Fruit fly (Drosophila melanogaster) whole organism, embryonic: ENCODE data around the gene CG10730.

Experiments
- Ada2b ChIP-seq: fragments of 200-800 bp; sonication (Bioruptor generic); IDR thresholded peaks from 2 replicates; pipeline ENCODE4 v1.3.6; 2022; ENCODE audit warnings: missing biosample characterization, missing genetic modification characterization
- Atf6 ChIP-seq: fragments of 200-800 bp; sonication (Bioruptor generic); IDR thresholded peaks from 2 replicates; pipeline ENCODE4 v1.3.6; 2022; ENCODE audit warnings: missing biosample characterization, missing genetic modification characterization
- BEAF-32 ChIP-seq: fragments of 200-800 bp; sonication (Bioruptor generic); optimal IDR thresholded peaks from 3 replicates; lab custom pipeline; 2017; ENCODE audit warnings: missing biosample characterization, missing genetic modification characterization, mild to moderate bottlenecking, moderate library complexity, missing genetic modification reagents
- Bdp1 ChIP-seq: fragments of 200-800 bp; sonication (Bioruptor generic); optimal IDR thresholded peaks from 3 replicates; lab custom pipeline; 2016; ENCODE audit warnings: missing biosample characterization, missing genetic modification characterization
- CG11093 ChIP-seq: fragments of 200-800 bp; sonication (Bioruptor generic); IDR thresholded peaks from 3 replicates; pipeline ENCODE4 v1.3.6; 2022; ENCODE audit warnings: missing biosample characterization, missing genetic modification characterization
- CG11247 ChIP-seq: fragments of 200-800 bp; sonication (Bioruptor generic); IDR thresholded peaks from 2 replicates; pipeline ENCODE4 v1.3.6; 2022; ENCODE audit warnings: missing biosample characterization, missing genetic modification characterization
- CG11398 ChIP-seq: fragments of 200-800 bp; sonication (Bioruptor generic); optimal IDR thresholded peaks from 2 replicates; lab custom pipeline; 2016; ENCODE audit warnings: missing biosample characterization, missing genetic modification characterization
- CG12104 ChIP-seq: fragments of 200-800 bp; sonication (Bioruptor generic); optimal IDR thresholded peaks from 3 replicates; lab custom pipeline; 2016; ENCODE audit warnings: missing biosample characterization, missing genetic modification characterization
- CG13894 ChIP-seq: fragments of 200-800 bp; sonication (Bioruptor generic); optimal IDR thresholded peaks from 3 replicates; lab custom pipeline; 2018; ENCODE audit warnings: missing biosample characterization, mild to moderate bottlenecking, missing genetic modification characterization, moderate library complexity
- CG14014 ChIP-seq: fragments of 200-800 bp; sonication (Bioruptor generic); IDR thresholded peaks from 2 replicates; pipeline ENCODE4 v1.3.6; 2022; ENCODE audit warnings: missing biosample characterization, missing genetic modification characterization
- CG1602 ChIP-seq: fragments of 200-800 bp; sonication (Bioruptor generic); optimal IDR thresholded peaks from 3 replicates; lab custom pipeline; 2016; ENCODE audit warnings: missing biosample characterization, missing genetic modification characterization
- CG16813 ChIP-seq: fragments of 200-800 bp; sonication (Bioruptor generic); IDR thresholded peaks from 3 replicates; pipeline ENCODE4 v1.3.6; 2022; ENCODE audit warnings: missing biosample characterization, missing genetic modification characterization; ENCODE audit not compliant: partially characterized antibody
- CG16815 ChIP-seq: fragments of 200-800 bp; sonication (Bioruptor generic); optimal IDR thresholded peaks from 3 replicates; lab custom pipeline; 2017; ENCODE audit warnings: missing biosample characterization, mild to moderate bottlenecking, missing genetic modification characterization
- CG5953 ChIP-seq: fragments of 200-800 bp; sonication (Bioruptor generic); IDR thresholded peaks from 2 replicates; pipeline ENCODE4 v1.3.6; 2022; ENCODE audit warnings: missing biosample characterization, missing genetic modification characterization
- CG7839 ChIP-seq: fragments of 200-800 bp; sonication (Bioruptor generic); optimal IDR thresholded peaks from 3 replicates; lab custom pipeline; 2018; ENCODE audit warnings: missing biosample characterization, mild to moderate bottlenecking, missing genetic modification characterization, moderate library complexity
- CG9609 ChIP-seq: fragments of 200-800 bp; sonication (Bioruptor generic); optimal IDR thresholded peaks from 3 replicates; lab custom pipeline; 2016; ENCODE audit warnings: missing biosample characterization, missing genetic modification characterization
- CG9932 ChIP-seq: fragments of 200-800 bp; sonication (Bioruptor generic); IDR thresholded peaks from 2 replicates; pipeline ENCODE4 v1.3.6; 2022; ENCODE audit warnings: missing biosample characterization, missing genetic modification characterization
- Chrac-16 ChIP-seq: fragments of 200-800 bp; sonication (Bioruptor generic); optimal IDR thresholded peaks from 3 replicates; lab custom pipeline; 2016; ENCODE audit warnings: missing biosample characterization, missing genetic modification characterization
- D19B ChIP-seq: fragments of 200-800 bp; sonication (Bioruptor generic); optimal IDR thresholded peaks from 2 replicates; lab custom pipeline; 2017; ENCODE audit warnings: missing biosample characterization, mild to moderate bottlenecking, missing genetic modification characterization
- Dref ChIP-seq: fragments of 200-800 bp; sonication (Bioruptor generic); IDR thresholded peaks from 2 replicates; pipeline ENCODE4 v1.3.6; 2022; ENCODE audit warnings: missing biosample characterization, missing genetic modification characterization
- Drgx ChIP-seq: fragments of 200-800 bp; sonication (Bioruptor generic); IDR thresholded peaks from 2 replicates; pipeline ENCODE4 v1.3.6; 2022; ENCODE audit warnings: missing biosample characterization, missing genetic modification characterization
- E2f2 ChIP-seq: fragments of 200-800 bp; sonication (Bioruptor generic); IDR thresholded peaks from 2 replicates; pipeline ENCODE4 v1.3.6; 2022; ENCODE audit warnings: missing biosample characterization, missing genetic modification characterization
- HHEX ChIP-seq: fragments of 200-800 bp; sonication (Bioruptor generic); optimal IDR thresholded peaks from 3 replicates; lab custom pipeline; 2017; ENCODE audit warnings: missing biosample characterization, mild to moderate bottlenecking, missing genetic modification characterization, missing genetic modification reagents
- Lpt ChIP-seq: fragments of >200 bp; optimal IDR thresholded peaks from 2 replicates; lab custom pipeline; 2018; ENCODE audit warnings: missing biosample characterization, missing genetic modification characterization
- Mad ChIP-seq: fragments of 200-800 bp; sonication (Bioruptor generic); optimal IDR thresholded peaks from 2 replicates; lab custom pipeline; 2016; ENCODE audit warnings: missing biosample characterization, missing genetic modification characterization
- Scr ChIP-seq: fragments of 200-800 bp; sonication (Bioruptor generic); IDR thresholded peaks from 2 replicates; pipeline ENCODE4 v1.3.6; 2022; ENCODE audit warnings: missing biosample characterization, missing genetic modification characterization; ENCODE audit not compliant: partially characterized antibody
- Side ChIP-seq: fragments of 200-800 bp; sonication (Bioruptor generic); optimal IDR thresholded peaks from 2 replicates; lab custom pipeline; 2016; ENCODE audit warnings: missing biosample characterization, missing genetic modification characterization
- Sox100B ChIP-seq: fragments of 200-800 bp; sonication (Bioruptor generic); optimal IDR thresholded peaks from 3 replicates; lab custom pipeline; 2018; ENCODE audit warnings: missing biosample characterization, mild to moderate bottlenecking, missing genetic modification characterization
- Sry-β ChIP-seq: fragments of 200-800 bp; sonication (Bioruptor generic); optimal IDR thresholded peaks from 2 replicates; lab custom pipeline; 2018; ENCODE audit warnings: missing biosample characterization, mild to moderate bottlenecking, missing genetic modification characterization, moderate library complexity
- abd-A ChIP-seq: fragments of 200-800 bp; sonication (Bioruptor generic); optimal IDR thresholded peaks from 3 replicates; lab custom pipeline; 2019; ENCODE audit warnings: missing biosample characterization, mild to moderate bottlenecking, missing genetic modification characterization, moderate library complexity
- ac ChIP-seq: fragments of 200-800 bp; sonication (Bioruptor generic); optimal IDR thresholded peaks from 3 replicates; lab custom pipeline; 2017; ENCODE audit warnings: missing biosample characterization, mild to moderate bottlenecking, missing genetic modification characterization
- ase ChIP-seq: fragments of 200-800 bp; sonication (Bioruptor generic); IDR thresholded peaks from 3 replicates; pipeline ENCODE4 v1.3.6; 2022; ENCODE audit warnings: missing biosample characterization, missing genetic modification characterization
- az2 ChIP-seq: fragments of 200-800 bp; sonication (Bioruptor generic); optimal IDR thresholded peaks from 3 replicates; lab custom pipeline; 2016; ENCODE audit warnings: missing biosample characterization, missing genetic modification characterization
- bab2 ChIP-seq: fragments of 200-800 bp; sonication (Bioruptor generic); optimal IDR thresholded peaks from 2 replicates; lab custom pipeline; 2016; ENCODE audit warnings: missing biosample characterization, missing genetic modification characterization
- bigmax ChIP-seq: fragments of 200-800 bp; sonication (Bioruptor generic); optimal IDR thresholded peaks from 2 replicates; lab custom pipeline; 2018; ENCODE audit warnings: missing biosample characterization, mild to moderate bottlenecking, missing genetic modification characterization
- cas ChIP-seq: fragments of 200-800 bp; sonication (Bioruptor generic); IDR thresholded peaks from 2 replicates; pipeline ENCODE4 v1.3.6; 2022; ENCODE audit warnings: missing biosample characterization, missing genetic modification characterization
- cato ChIP-seq: fragments of 200-800 bp; sonication (Bioruptor generic); optimal IDR thresholded peaks from 2 replicates; lab custom pipeline; 2016; ENCODE audit warnings: missing biosample characterization, missing genetic modification characterization, borderline replicate concordance
- gcm2 ChIP-seq: fragments of 200-800 bp; sonication (Bioruptor generic); optimal IDR thresholded peaks from 2 replicates; lab custom pipeline; 2016; ENCODE audit warnings: missing biosample characterization, missing genetic modification characterization
- grau ChIP-seq: fragments of 200-800 bp; optimal IDR thresholded peaks from 3 replicates; lab custom pipeline; 2019; ENCODE audit warnings: missing biosample characterization, mild to moderate bottlenecking, missing genetic modification characterization, moderate library complexity
- grn ChIP-seq: fragments of 200-800 bp; sonication (Bioruptor generic); optimal IDR thresholded peaks from 3 replicates; lab custom pipeline; 2017; ENCODE audit warnings: missing biosample characterization, missing genetic modification characterization
- jumu ChIP-seq: fragments of 200-800 bp; sonication (Bioruptor generic); optimal IDR thresholded peaks from 3 replicates; lab custom pipeline; 2016; ENCODE audit warnings: missing biosample characterization, missing genetic modification characterization
- lilli ChIP-seq: fragments of 200-800 bp; sonication (Bioruptor generic); optimal IDR thresholded peaks from 3 replicates; lab custom pipeline; 2016; ENCODE audit warnings: missing biosample characterization, missing genetic modification characterization
- lola ChIP-seq, 3 experiments: fragments of >200 bp in 2 of 3; fragments of 200-800 bp in 1 of 3; sonication (Bioruptor generic) in 1 of 3; optimal IDR thresholded peaks; 2 replicates each; lab custom pipeline; 2017 to 2019; ENCODE audit warnings: missing biosample characterization in 3 of 3, missing genetic modification characterization in 3 of 3, mild to moderate bottlenecking in 1 of 3, moderate library complexity in 1 of 3
- onecut ChIP-seq: fragments of 200-800 bp; sonication (Bioruptor generic); IDR thresholded peaks from 2 replicates; pipeline ENCODE4 v1.3.6; 2022; ENCODE audit warnings: missing biosample characterization, missing genetic modification characterization
- prd ChIP-seq, 3 experiments: fragments of >200 bp in 2 of 3; fragments of 200-800 bp in 1 of 3; sonication (Bioruptor generic) in 1 of 3; optimal IDR thresholded peaks in 2 of 3; IDR thresholded peaks in 1 of 3; 2 replicates in 2 of 3; 3 replicates in 1 of 3; pipeline versions ENCODE4 v1.3.6 to Lab custom; 2017 to 2022; ENCODE audit warnings: missing biosample characterization in 1 of 3, missing genetic modification characterization in 1 of 3
- seq ChIP-seq: fragments of 200-800 bp; sonication (Bioruptor generic); IDR thresholded peaks from 2 replicates; pipeline ENCODE4 v1.3.6; 2022; ENCODE audit warnings: missing biosample characterization, missing genetic modification characterization
- tna ChIP-seq: fragments of 200-800 bp; sonication (Bioruptor generic); IDR thresholded peaks from 2 replicates; pipeline ENCODE4 v1.3.6; 2022; ENCODE audit warnings: missing biosample characterization, missing genetic modification characterization; ENCODE audit not compliant: partially characterized antibody
- toy ChIP-seq: fragments of 200-800 bp; sonication (Bioruptor generic); IDR thresholded peaks from 2 replicates; pipeline ENCODE4 v1.3.6; 2022; ENCODE audit warnings: missing biosample characterization, missing genetic modification characterization
- tx ChIP-seq: fragments of 200-800 bp; sonication (Bioruptor generic); optimal IDR thresholded peaks from 2 replicates; lab custom pipeline; 2016; ENCODE audit warnings: missing biosample characterization, missing genetic modification characterization
- unc-4 ChIP-seq: fragments of 200-800 bp; sonication (Bioruptor generic); IDR thresholded peaks from 2 replicates; pipeline ENCODE4 v1.3.6; 2022; ENCODE audit warnings: missing biosample characterization, missing genetic modification characterization; ENCODE audit not compliant: partially characterized antibody
- zen2 ChIP-seq: fragments of 200-800 bp; sonication (Bioruptor generic); IDR thresholded peaks from 3 replicates; pipeline ENCODE4 v1.3.6; 2022; ENCODE audit warnings: missing biosample characterization, missing genetic modification characterization; ENCODE audit not compliant: partially characterized antibody
- zfh1 ChIP-seq: fragments of 200-800 bp; sonication (Bioruptor generic); IDR thresholded peaks from 3 replicates; pipeline ENCODE4 v1.3.6; 2022; ENCODE audit warnings: missing biosample characterization, missing genetic modification characterization

CG10730 gene

DNA sequence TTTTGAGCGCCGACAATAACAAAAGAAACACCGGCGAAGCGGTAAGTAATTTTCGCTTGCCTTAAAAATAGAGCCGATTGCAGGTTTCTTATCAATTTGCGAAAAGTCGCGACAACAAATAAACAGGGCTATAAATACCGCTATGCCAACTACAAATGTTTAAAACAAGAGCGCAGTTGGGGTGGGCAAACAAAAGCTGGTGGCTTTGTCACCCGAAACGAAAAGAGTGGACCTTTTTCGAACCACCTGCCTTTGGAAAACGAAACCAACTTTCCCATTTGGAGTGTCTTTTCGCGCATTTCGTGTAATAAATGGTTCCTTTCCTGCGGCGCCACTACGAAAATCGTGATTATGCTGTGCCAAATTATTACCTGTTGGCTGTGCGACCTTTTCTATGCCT, 26.2 kb upstream of the CG10730 start (continued):
- TF ChIP-seq Side (GFP tag; lab: Kevin White, UChicago) (no peak), CG11247 (GFP tag; lab: Robert Waterston, UW) (no peak), D19B (GFP tag; lab: Kevin White, UChicago) (no peak), seq (no peak), Sox100B (GFP tag; lab: Kevin White, UChicago) (no peak), CG16813 (GFP tag; lab: Robert Waterston, UW) (no peak), lilli (peak; percentile 4), toy (GFP tag; lab: Robert Waterston, UW) (no peak), zfh1 (GFP tag; lab: Robert Waterston, UW) (no peak), CG7839 (no peak), CG11398 (GFP tag; lab: Kevin White, UChicago) (no peak), Chrac-16 (GFP tag; lab: Kevin White, UChicago) (no peak), tna (GFP tag; lab: Robert Waterston, UW) (no peak), cas (no peak), CG5953 (GFP tag; lab: Robert Waterston, UW) (no peak), CG12104 (GFP tag; lab: Kevin White, UChicago) (no peak), Lpt (GFP tag; lab: Kevin White, UChicago) (no peak), ac (no peak), Ada2b (GFP tag; lab: Robert Waterston, UW) (0 out of 2 replicates have a peak, but pooled peaks have one; percentile 20), unc-4 (no peak), grau (no peak), BEAF-32 (GFP tag; lab: Kevin White, UChicago) (no peak), tx (GFP tag; lab: Kevin White, UChicago) (no peak), Mad (no peak), prd (optimal IDR thresholded peaks at IDR 0.05; lab: Kevin White, UChicago) (no peak), prd (GFP tag; IDR thresholded peaks at IDR 0.05; lab: Robert Waterston, UW) (no peak), E2f2 (peak; percentile 68), Dref (no peak), bab2 (no peak), abd-A (tag; lab: Kevin White, UChicago) (no peak), ase (GFP tag; lab: Robert Waterston, UW) (0 out of 3 replicates have a peak, but pooled peaks have one; percentile 28), gcm2 (GFP tag; lab: Kevin White, UChicago) (no peak), Atf6 (GFP tag; lab: Robert Waterston, UW) (no peak), CG11093 (no peak), Bdp1 (GFP tag; lab: Kevin White, UChicago) (no peak), grn (GFP tag; lab: Kevin White, UChicago) (no peak), CG1602 (GFP tag; lab: Kevin White, UChicago) (no peak), HHEX (no peak), bigmax (GFP tag; lab: Kevin White, UChicago) (no peak), Drgx (no peak), jumu (GFP tag; lab: Kevin White, UChicago) (no peak), Sry-β (GFP tag; lab: Kevin White, UChicago) (no peak), az2 (no peak), CG16815 (no peak), CG9932 (peak; percentile 43), lola (GFP tag; optimal IDR thresholded peaks at IDR 0.05; lab: Kevin White, UChicago) (no peak), CG14014 (GFP tag; lab: Robert Waterston, UW) (no peak), cato (GFP tag; lab: Kevin White, UChicago) (no peak), onecut (no peak), CG9609 (GFP tag; lab: Kevin White, UChicago) (no peak), CG13894 (tag; lab: Kevin White, UChicago) (no peak), Scr (GFP tag; lab: Robert Waterston, UW) (no peak), zen2 (GFP tag; lab: Robert Waterston, UW) (no peak)
